Fruit fly (Drosophila melanogaster) whole organism, wandering third instar larva: Measurements from ENCODE around the gene CG42571.

Experiments
- Abd-B ChIP-seq: fragments of >200 bp; optimal IDR thresholded peaks from 2 replicates; lab custom pipeline; 2017; ENCODE audit warnings: missing biosample characterization, missing genetic modification characterization
- CG32264 ChIP-seq: fragments of 200-800 bp; sonication (Bioruptor generic); optimal IDR thresholded peaks from 2 replicates; lab custom pipeline; 2016; ENCODE audit warnings: missing biosample characterization, missing genetic modification characterization
- CG9705 ChIP-seq: fragments of 200-800 bp; sonication (Bioruptor generic); optimal IDR thresholded peaks from 2 replicates; lab custom pipeline; 2018; ENCODE audit warnings: missing biosample characterization, mild to moderate bottlenecking, missing genetic modification characterization
- CrebA ChIP-seq: fragments of 200-800 bp; sonication (Bioruptor generic); optimal IDR thresholded peaks from 2 replicates; lab custom pipeline; 2016; ENCODE audit warnings: missing biosample characterization, mild to moderate bottlenecking, missing genetic modification characterization, borderline replicate concordance
- Dfd ChIP-seq: fragments of >200 bp; optimal IDR thresholded peaks from 2 replicates; lab custom pipeline; 2017; ENCODE audit warnings: missing biosample characterization, missing genetic modification characterization
- Dif ChIP-seq: fragments of 200-275, 200-300 bp; sonication (Bioruptor generic); optimal IDR thresholded peaks from 2 replicates; lab custom pipeline; 2018; ENCODE audit warnings: missing biosample characterization, missing genetic modification characterization; ENCODE audit not compliant: partially characterized antibody
- GATAd ChIP-seq: sonication (Bioruptor generic); optimal IDR thresholded peaks from 2 replicates; lab custom pipeline; 2016; ENCODE audit warnings: missing biosample characterization, missing genetic modification characterization
- HLH106 ChIP-seq: fragments of 200-800 bp; optimal IDR thresholded peaks from 3 replicates; lab custom pipeline; 2019; ENCODE audit warnings: missing biosample characterization, mild to moderate bottlenecking, missing genetic modification characterization, moderate library complexity
- Hnf4 ChIP-seq: fragments of 200-800 bp; sonication (Bioruptor generic); optimal IDR thresholded peaks from 2 replicates; lab custom pipeline; 2016; ENCODE audit warnings: missing biosample characterization, mild to moderate bottlenecking, missing genetic modification characterization
- Hr78 ChIP-seq: fragments of >200 bp; optimal IDR thresholded peaks from 2 replicates; lab custom pipeline; 2017; ENCODE audit warnings: missing biosample characterization, missing genetic modification characterization
- Hr83 ChIP-seq: fragments of 200-300 bp; sonication (Bioruptor generic); optimal IDR thresholded peaks from 2 replicates; lab custom pipeline; 2016; ENCODE audit warnings: missing biosample characterization, mild to moderate bottlenecking, missing genetic modification characterization, moderate library complexity; ENCODE audit not compliant: poor library complexity, severe bottlenecking
- Jra ChIP-seq: sonication (Bioruptor generic); optimal IDR thresholded peaks from 2 replicates; lab custom pipeline; 2016; ENCODE audit warnings: missing biosample characterization, missing genetic modification characterization
- Mio ChIP-seq: sonication (Bioruptor generic); optimal IDR thresholded peaks from 2 replicates; lab custom pipeline; 2016; ENCODE audit warnings: missing biosample characterization, missing genetic modification characterization
- Myc ChIP-seq: fragments of >200 bp; optimal IDR thresholded peaks from 2 replicates; lab custom pipeline; 2017
- N ChIP-seq: fragments of >200 bp; optimal IDR thresholded peaks from 2 replicates; lab custom pipeline; 2018; ENCODE audit warnings: missing biosample characterization, missing external identifiers, missing genetic modification characterization
- OdsH ChIP-seq: fragments of 200-800 bp; sonication (Bioruptor generic); optimal IDR thresholded peaks from 2 replicates; lab custom pipeline; 2016; ENCODE audit warnings: missing biosample characterization, mild to moderate bottlenecking, missing genetic modification characterization
- Rel ChIP-seq, 2 experiments: fragments of 200-800 bp; sonication (Bioruptor generic) in 1 of 2; optimal IDR thresholded peaks; 2 replicates in 1 of 2; 3 replicates in 1 of 2; lab custom pipeline; 2016 to 2019; ENCODE audit warnings: mild to moderate bottlenecking in 2 of 2, missing biosample characterization in 2 of 2, missing genetic modification characterization in 2 of 2, moderate library complexity in 1 of 2
- Sp1 ChIP-seq: fragments of 200-800 bp; sonication (Bioruptor generic); optimal IDR thresholded peaks from 3 replicates; lab custom pipeline; 2019; ENCODE audit warnings: missing biosample characterization, mild to moderate bottlenecking, missing genetic modification characterization, moderate library complexity
- Vsx2 ChIP-seq: fragments of 200-300, 225-300 bp; sonication (Bioruptor generic); optimal IDR thresholded peaks from 2 replicates; lab custom pipeline; 2018; ENCODE audit warnings: missing biosample characterization, missing genetic modification characterization; ENCODE audit not compliant: partially characterized antibody
- br ChIP-seq: fragments of 200-800 bp; sonication (Bioruptor generic); optimal IDR thresholded peaks from 2 replicates; lab custom pipeline; 2016; ENCODE audit warnings: missing biosample characterization, missing genetic modification characterization
- brk ChIP-seq: fragments of 200-800 bp; sonication (Bioruptor generic); optimal IDR thresholded peaks from 2 replicates; lab custom pipeline; 2016; ENCODE audit warnings: missing biosample characterization, mild to moderate bottlenecking, missing genetic modification characterization
- dl ChIP-seq, 2 experiments: fragments of 175-275, 200-275 bp in 1 of 2; fragments of 200-275 bp in 1 of 2; sonication (Bioruptor generic); optimal IDR thresholded peaks; lab custom pipeline; 2018; ENCODE audit warnings: mild to moderate bottlenecking in 2 of 2, missing biosample characterization in 2 of 2, missing genetic modification characterization in 2 of 2, moderate library complexity in 2 of 2; ENCODE audit not compliant: partially characterized antibody in 2 of 2, insufficient read depth in 1 of 2
- dmrt93B ChIP-seq: fragments of 200-800 bp; sonication (Bioruptor generic); optimal IDR thresholded peaks from 2 replicates; lab custom pipeline; 2018; ENCODE audit warnings: missing biosample characterization, mild to moderate bottlenecking, missing genetic modification characterization
- dsf ChIP-seq: sonication (Bioruptor generic); optimal IDR thresholded peaks from 2 replicates; lab custom pipeline; 2016; ENCODE audit warnings: missing biosample characterization, missing genetic modification characterization, borderline replicate concordance
- ey ChIP-seq: fragments of 200-800 bp; sonication (Bioruptor generic); optimal IDR thresholded peaks from 2 replicates; lab custom pipeline; 2016; ENCODE audit warnings: missing biosample characterization, missing genetic modification characterization
- foxo ChIP-seq, 2 experiments: fragments of 200-800 bp; sonication (Bioruptor generic); optimal IDR thresholded peaks; 2 replicates in 1 of 2; 3 replicates in 1 of 2; lab custom pipeline; 2016 to 2017; ENCODE audit warnings: missing biosample characterization in 2 of 2, missing genetic modification characterization in 2 of 2
- fru ChIP-seq: fragments of 200-800 bp; sonication (Bioruptor generic); optimal IDR thresholded peaks from 3 replicates; lab custom pipeline; 2016; ENCODE audit warnings: missing biosample characterization, mild to moderate bottlenecking, missing genetic modification characterization
- h ChIP-seq: fragments of 200-800 bp; sonication (Bioruptor generic); optimal IDR thresholded peaks from 3 replicates; lab custom pipeline; 2016; ENCODE audit warnings: missing biosample characterization, mild to moderate bottlenecking, missing genetic modification characterization
- jim ChIP-seq: fragments of 175-275, 200-325 bp; sonication (Bioruptor generic); optimal IDR thresholded peaks from 2 replicates; lab custom pipeline; 2016; ENCODE audit warnings: missing biosample characterization, mild to moderate bottlenecking, missing genetic modification characterization
- lola ChIP-seq: fragments of >200 bp; optimal IDR thresholded peaks from 2 replicates; lab custom pipeline; 2017; ENCODE audit warnings: missing biosample characterization, missing genetic modification characterization
- pan ChIP-seq: fragments of >200 bp; optimal IDR thresholded peaks from 2 replicates; lab custom pipeline; 2017
- psq ChIP-seq: fragments of 200-800 bp; sonication (Bioruptor generic); optimal IDR thresholded peaks from 3 replicates; lab custom pipeline; 2017; ENCODE audit warnings: missing biosample characterization, mild to moderate bottlenecking, missing genetic modification characterization, moderate library complexity
- rgr ChIP-seq: fragments of 200-800 bp; sonication (Bioruptor generic); optimal IDR thresholded peaks from 3 replicates; lab custom pipeline; 2016; ENCODE audit warnings: missing biosample characterization, mild to moderate bottlenecking, missing genetic modification characterization
- sv ChIP-seq: fragments of 200-800 bp; sonication (Bioruptor generic); optimal IDR thresholded peaks from 3 replicates; lab custom pipeline; 2016; ENCODE audit warnings: missing biosample characterization, missing genetic modification characterization
- tai ChIP-seq: sonication (Bioruptor generic); optimal IDR thresholded peaks from 2 replicates; lab custom pipeline; 2016; ENCODE audit warnings: missing biosample characterization, missing genetic modification characterization
- usp ChIP-seq: fragments of >200 bp; optimal IDR thresholded peaks from 2 replicates; lab custom pipeline; 2017; ENCODE audit warnings: missing biosample characterization, missing genetic modification characterization
- woc ChIP-seq: sonication (Bioruptor generic); optimal IDR thresholded peaks from 2 replicates; lab custom pipeline; 2016; ENCODE audit warnings: missing biosample characterization, mild to moderate bottlenecking, missing genetic modification characterization

Gene CG42571

DNA sequence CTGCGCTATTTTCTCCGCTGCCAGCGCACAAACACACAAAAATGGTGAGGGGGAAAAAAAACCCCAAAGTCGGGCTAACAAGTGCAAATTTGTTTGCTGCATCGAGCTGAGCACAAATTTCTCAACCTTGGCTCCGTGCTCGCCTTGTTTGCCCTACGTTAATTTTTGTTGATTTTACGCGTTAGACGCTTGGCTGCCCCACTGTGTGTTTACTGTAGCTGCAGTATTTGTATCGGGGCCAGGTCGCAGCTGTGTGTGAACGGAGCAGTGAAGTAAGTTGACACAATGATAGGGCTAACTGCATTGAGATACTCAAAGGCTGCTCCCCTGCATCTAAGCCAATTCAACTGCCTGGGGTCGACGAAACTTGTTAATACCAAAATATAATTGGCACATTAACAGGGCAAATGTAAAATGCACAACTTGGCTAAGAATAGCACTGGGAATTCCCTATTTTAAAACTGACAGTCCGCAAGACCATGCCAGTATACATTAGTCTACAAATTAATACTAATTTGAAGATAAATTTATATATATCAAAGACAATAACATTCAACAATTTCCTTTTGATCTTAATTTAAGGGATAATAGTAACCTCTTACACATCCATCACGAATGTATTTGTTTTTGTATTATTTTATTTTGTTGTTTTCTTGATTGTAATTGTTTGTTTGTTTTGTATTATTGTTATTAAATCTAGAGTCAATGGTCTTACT lies at the start of gene CG42571:
Gene CG42571, plus strand, starts transcription at position 666 of the 716 bp plus-strand sequence.
- TF ChIP-seq pan (lab: Kevin White, UChicago) = no peak
- TF ChIP-seq brk (GFP tag; lab: Kevin White, UChicago) = no peak
- no peak for TF ChIP-seq Dif (GFP tag; lab: Kevin White, UChicago)
- TF ChIP-seq br = no peak
- TF ChIP-seq dl (GFP tag; optimal IDR thresholded peaks at IDR 0.05; lab: Kevin White, UChicago; ENCODE audit: insufficient read depth in 1 of 2, partially characterized antibody in 2 of 2) = no peak
- no peak for TF ChIP-seq Vsx2 (GFP tag; lab: Kevin White, UChicago)
- no peak for TF ChIP-seq ey
- TF ChIP-seq GATAd (GFP tag; lab: Kevin White, UChicago) = no peak
- TF ChIP-seq Mio (GFP tag; lab: Kevin White, UChicago) = no peak
- no peak for TF ChIP-seq CG32264 (GFP tag; lab: Kevin White, UChicago)
- no peak for TF ChIP-seq jim (GFP tag; lab: Kevin White, UChicago)
- no peak for TF ChIP-seq N (GFP tag; lab: Kevin White, UChicago)
- TF ChIP-seq dsf = no peak
- TF ChIP-seq tai (GFP tag; lab: Kevin White, UChicago) = no peak
- no peak for TF ChIP-seq Hnf4 (GFP tag; lab: Kevin White, UChicago)
- TF ChIP-seq, all 38 proteins: peak for 0

DNA sequence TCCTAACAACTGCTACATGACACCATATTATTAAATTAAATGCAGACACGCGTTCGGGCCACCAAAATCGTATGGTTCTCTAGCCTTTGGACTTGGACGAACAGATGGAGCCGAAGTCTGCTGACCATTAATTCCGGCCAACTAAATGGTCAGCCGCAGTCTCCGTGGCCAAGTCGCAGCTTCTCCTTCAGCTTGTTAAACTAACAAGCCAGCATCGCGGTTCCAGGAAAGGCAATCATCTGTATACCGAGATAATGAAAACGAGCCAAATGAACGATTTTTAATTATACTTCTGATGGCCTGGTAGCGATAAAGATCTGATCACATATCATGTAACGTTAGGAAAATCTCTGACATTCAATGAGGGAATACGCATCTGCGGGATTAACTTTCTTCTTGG lies 46.3 kb upstream of the CG42571 start:
- no peak for TF ChIP-seq h
- no peak for TF ChIP-seq OdsH (GFP tag; lab: Kevin White, UChicago)
- TF ChIP-seq sv (GFP tag; lab: Kevin White, UChicago) = no peak
- no peak for TF ChIP-seq rgr (GFP tag; lab: Kevin White, UChicago)
- no peak for TF ChIP-seq dl (GFP tag; optimal IDR thresholded peaks at IDR 0.05; lab: Kevin White, UChicago; ENCODE audit: insufficient read depth in 1 of 2, partially characterized antibody in 2 of 2)
- no peak for TF ChIP-seq Abd-B (GFP tag; lab: Kevin White, UChicago)
- no peak for TF ChIP-seq ey
- no peak for TF ChIP-seq psq (GFP tag; lab: Kevin White, UChicago)

DNA sequence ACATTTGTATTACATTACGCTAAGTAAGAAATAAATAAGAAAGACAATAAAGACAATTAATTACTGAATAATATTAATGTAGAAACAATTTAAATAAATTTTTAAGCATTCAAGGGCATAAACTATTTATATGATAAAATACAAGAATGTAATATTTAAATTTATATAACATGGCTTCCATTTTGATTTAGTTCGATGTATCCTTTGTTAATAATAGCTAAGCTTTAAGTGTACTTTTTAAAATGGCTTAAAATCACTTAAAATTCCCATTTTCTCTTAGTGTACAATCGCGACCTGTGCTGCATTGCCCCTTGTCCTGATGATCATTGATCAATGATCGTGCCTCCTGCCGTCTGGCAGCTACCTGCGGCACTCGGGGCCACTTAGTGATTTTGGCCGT lies 45.8 kb upstream of the CG42571 start:
- TF ChIP-seq N (GFP tag; lab: Kevin White, UChicago) = no peak
- TF ChIP-seq Vsx2 (GFP tag; lab: Kevin White, UChicago) = no peak
- TF ChIP-seq psq (GFP tag; lab: Kevin White, UChicago) = peak; percentile 54
- TF ChIP-seq OdsH (GFP tag; lab: Kevin White, UChicago) = peak; percentile 65
- TF ChIP-seq HLH106 (tag; lab: Kevin White, UChicago) = peak; percentile 54
- TF ChIP-seq fru (GFP tag; lab: Kevin White, UChicago) = peak; percentile 32
- TF ChIP-seq foxo (GFP tag; optimal IDR thresholded peaks at IDR 0.05; lab: Kevin White, UChicago) = peak in 1 of 2 experiments; percentile 55
- TF ChIP-seq br = no peak
- TF ChIP-seq dl (GFP tag; optimal IDR thresholded peaks at IDR 0.05; lab: Kevin White, UChicago; ENCODE audit: insufficient read depth in 1 of 2, partially characterized antibody in 2 of 2) = no peak
- TF ChIP-seq dmrt93B (GFP tag; lab: Kevin White, UChicago) = peak; percentile 40
- no peak for TF ChIP-seq CG9705 (GFP tag; lab: Kevin White, UChicago)
- peak; percentile 71 for TF ChIP-seq Sp1 (GFP tag; lab: Kevin White, UChicago)
- no peak for TF ChIP-seq usp
- peak; percentile 56 for TF ChIP-seq rgr (GFP tag; lab: Kevin White, UChicago)
- TF ChIP-seq Myc (lab: Kevin White, UChicago) = no peak
- no peak for TF ChIP-seq woc
- peak; percentile 25 for TF ChIP-seq h
- TF ChIP-seq Rel (GFP tag; optimal IDR thresholded peaks at IDR 0.05; lab: Kevin White, UChicago) = no peak
- no peak for TF ChIP-seq Rel (tag; optimal IDR thresholded peaks at IDR 0.05; lab: Kevin White, UChicago)
- TF ChIP-seq Abd-B (GFP tag; lab: Kevin White, UChicago) = no peak

DNA sequence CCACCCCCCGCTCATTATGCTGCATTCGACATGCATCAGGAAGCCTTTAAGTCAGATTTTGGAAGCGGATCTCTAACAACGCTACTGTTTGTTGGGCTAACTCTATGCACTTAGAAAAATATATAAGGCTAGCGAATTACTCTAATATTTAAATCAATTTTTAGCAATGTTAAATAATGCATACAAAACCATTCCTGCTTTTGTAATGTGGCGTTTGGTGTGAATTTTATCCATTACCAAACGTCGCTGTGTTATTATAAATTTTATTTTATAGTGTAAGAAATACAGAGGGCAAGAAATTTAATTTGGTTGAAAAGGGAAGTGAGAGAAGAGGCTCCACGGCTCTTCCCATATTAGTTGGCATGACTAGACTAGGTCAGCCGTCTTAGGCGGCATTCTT lies 43.5 kb upstream of the CG42571 start:
- TF ChIP-seq dsf (no peak), Jra (GFP tag; lab: Kevin White, UChicago) (no peak), Mio (GFP tag; lab: Kevin White, UChicago) (no peak), Dfd (no peak), N (GFP tag; lab: Kevin White, UChicago) (no peak), jim (GFP tag; lab: Kevin White, UChicago) (no peak), Rel (GFP tag; optimal IDR thresholded peaks at IDR 0.05; lab: Kevin White, UChicago) (no peak), Rel (tag; optimal IDR thresholded peaks at IDR 0.05; lab: Kevin White, UChicago) (no peak), Dif (GFP tag; lab: Kevin White, UChicago) (no peak), sv (GFP tag; lab: Kevin White, UChicago) (no peak), psq (GFP tag; lab: Kevin White, UChicago) (no peak), lola (GFP tag; lab: Kevin White, UChicago) (no peak), Hnf4 (GFP tag; lab: Kevin White, UChicago) (no peak), rgr (GFP tag; lab: Kevin White, UChicago) (no peak), Abd-B (GFP tag; lab: Kevin White, UChicago) (no peak), h (no peak), Hr78 (GFP tag; lab: Kevin White, UChicago) (no peak), CrebA (GFP tag; lab: Kevin White, UChicago) (no peak), Hr83 (no peak), usp (no peak)
